Worm (Caenorhabditis elegans) whole organism, late embryonic: ENCODE data around the gene pqn-51.

Experiments used
- F13H6.1 ChIP-seq: sonication (generic microtip); optimal IDR thresholded peaks from 2 replicates; lab custom pipeline; 2016; ENCODE audit warnings: missing genetic modification characterization, missing compliant biosample characterization
- ceh-14 ChIP-seq: sonication (generic microtip); optimal IDR thresholded peaks from 2 replicates; lab custom pipeline; 2016; ENCODE audit warnings: missing genotype, missing genetic modification characterization, missing compliant biosample characterization
- che-1 ChIP-seq: sonication (generic microtip); optimal IDR thresholded peaks from 2 replicates; lab custom pipeline; 2016; ENCODE audit warnings: mild to moderate bottlenecking, missing genetic modification characterization, missing compliant biosample characterization
- dve-1 ChIP-seq: sonication (generic microtip); optimal IDR thresholded peaks from 2 replicates; lab custom pipeline; 2017; ENCODE audit warnings: antibody characterized with exemption, mild to moderate bottlenecking, missing genetic modification characterization, missing compliant biosample characterization
- eyg-1 ChIP-seq: sonication (generic microtip); optimal IDR thresholded peaks from 2 replicates; lab custom pipeline; 2016; ENCODE audit warnings: missing genotype, missing genetic modification characterization, missing compliant biosample characterization
- fkh-10 ChIP-seq: fragments of 150-350 bp; optimal IDR thresholded peaks from 2 replicates; lab custom pipeline; 2014; ENCODE audit warnings: missing biosample characterization, missing genetic modification reagents, missing genetic modification characterization
- hlh-13 ChIP-seq: fragments of 200-800 bp; sonication (Bioruptor generic); optimal IDR thresholded peaks from 2 replicates; lab custom pipeline; 2018; ENCODE audit warnings: mild to moderate bottlenecking, missing genetic modification characterization, missing compliant biosample characterization
- lim-6 ChIP-seq: sonication (generic microtip); optimal IDR thresholded peaks from 2 replicates; lab custom pipeline; 2016; ENCODE audit warnings: missing genetic modification characterization, missing compliant biosample characterization
- madf-2 ChIP-seq: sonication (generic microtip); optimal IDR thresholded peaks from 2 replicates; lab custom pipeline; 2017; ENCODE audit warnings: missing genetic modification characterization, missing compliant biosample characterization
- pqm-1 ChIP-seq: sonication (generic microtip); optimal IDR thresholded peaks from 2 replicates; lab custom pipeline; 2016; ENCODE audit warnings: missing genetic modification characterization, missing compliant biosample characterization
- ref-2 ChIP-seq: sonication (generic microtip); optimal IDR thresholded peaks from 2 replicates; lab custom pipeline; 2016; ENCODE audit warnings: missing genetic modification characterization, missing compliant biosample characterization
- sox-4 ChIP-seq: sonication (generic microtip); optimal IDR thresholded peaks from 2 replicates; lab custom pipeline; 2017; ENCODE audit warnings: mild to moderate bottlenecking, missing genetic modification characterization, inconsistent platforms, missing compliant biosample characterization
- ttx-3 ChIP-seq: sonication (generic microtip); optimal IDR thresholded peaks from 2 replicates; lab custom pipeline; 2016; ENCODE audit warnings: missing genetic modification reagents, missing genetic modification characterization, missing compliant biosample characterization
- ztf-16 ChIP-seq: sonication (generic microtip); optimal IDR thresholded peaks from 2 replicates; lab custom pipeline; 2017; ENCODE audit warnings: missing genetic modification characterization, missing compliant biosample characterization

- no peak for TF ChIP-seq ztf-16 (tag; lab: Kevin White, UChicago)
- TF ChIP-seq sox-4 (tag; lab: Kevin White, UChicago), result no peak
- TF ChIP-seq ref-2 (tag; lab: Kevin White, UChicago), result no peak
- TF ChIP-seq ceh-14 (tag; lab: Kevin White, UChicago), result no peak
- no peak for TF ChIP-seq fkh-10
- no peak for TF ChIP-seq dve-1
- TF ChIP-seq che-1 (tag; lab: Kevin White, UChicago), result no peak
- no peak for TF ChIP-seq lim-6 (tag; lab: Kevin White, UChicago)
- no peak for TF ChIP-seq pqm-1 (tag; lab: Kevin White, UChicago)
- TF ChIP-seq eyg-1 (tag; lab: Kevin White, UChicago), result no peak
- no peak for TF ChIP-seq F13H6.1
- no peak for TF ChIP-seq ttx-3 (tag; lab: Kevin White, UChicago)
- no peak for TF ChIP-seq hlh-13
- TF ChIP-seq madf-2 (tag; lab: Kevin White, UChicago), result no peak
These were observed 2.8 kb upstream of the pqn-51 start for ce11 chrV:5046558-5046957.
